Worm (Caenorhabditis elegans) whole organism, mixed stage, embryonic: ENCODE data around the gene R07B1.13.

Source experiments
- M03D4.4 ChIP-seq: sonication (generic microtip); optimal IDR thresholded peaks from 2 replicates; lab custom pipeline; 2017; ENCODE audit warnings: mild to moderate bottlenecking, missing genetic modification characterization, missing compliant biosample characterization
- bed-3 ChIP-seq: fragments of 200-800 bp; sonication (Bioruptor generic); optimal IDR thresholded peaks from 3 replicates; lab custom pipeline; 2018; ENCODE audit warnings: mild to moderate bottlenecking, missing genetic modification characterization, moderate library complexity, missing compliant biosample characterization
- blmp-1 ChIP-seq: fragments of 150-350 bp; optimal IDR thresholded peaks from 2 replicates; lab custom pipeline; 2014; ENCODE audit warnings: missing biosample characterization, missing genetic modification characterization
- ceh-39 ChIP-seq: fragments of 150-350 bp; optimal IDR thresholded peaks from 2 replicates; lab custom pipeline; 2014; ENCODE audit warnings: missing biosample characterization, missing genetic modification characterization
- ceh-43 ChIP-seq: fragments of 200-800 bp; sonication (Bioruptor generic); optimal IDR thresholded peaks from 2 replicates; lab custom pipeline; 2018; ENCODE audit warnings: mild to moderate bottlenecking, missing genetic modification characterization, moderate library complexity, missing compliant biosample characterization
- ceh-83 ChIP-seq: fragments of 200-800 bp; sonication (Bioruptor generic); optimal IDR thresholded peaks from 2 replicates; lab custom pipeline; 2018; ENCODE audit warnings: mild to moderate bottlenecking, missing genetic modification characterization, missing compliant biosample characterization
- ces-1 ChIP-seq: fragments of 150-350 bp; optimal IDR thresholded peaks from 2 replicates; lab custom pipeline; 2014; ENCODE audit warnings: missing biosample characterization, missing genetic modification reagents, missing genetic modification characterization
- cnd-1 ChIP-seq: fragments of 200-800 bp; sonication (Bioruptor generic); optimal IDR thresholded peaks from 2 replicates; lab custom pipeline; 2018; ENCODE audit warnings: mild to moderate bottlenecking, missing genetic modification characterization, missing compliant biosample characterization
- drap-1 ChIP-seq: fragments of 200-800 bp; sonication (Bioruptor generic); optimal IDR thresholded peaks from 3 replicates; lab custom pipeline; 2018; ENCODE audit warnings: mild to moderate bottlenecking, missing genetic modification characterization, missing compliant biosample characterization
- elt-3 ChIP-seq: fragments of 150-350 bp; optimal IDR thresholded peaks from 2 replicates; lab custom pipeline; 2014; ENCODE audit warnings: missing biosample characterization, missing genetic modification characterization
- flh-1 ChIP-seq: fragments of 200-800 bp; sonication (Bioruptor generic); optimal IDR thresholded peaks from 2 replicates; lab custom pipeline; 2018; ENCODE audit warnings: mild to moderate bottlenecking, missing genetic modification characterization, moderate library complexity, missing compliant biosample characterization
- ham-2 ChIP-seq: fragments of 200-800 bp; sonication (Bioruptor generic); optimal IDR thresholded peaks from 2 replicates; lab custom pipeline; 2018; ENCODE audit warnings: mild to moderate bottlenecking, missing genetic modification characterization, missing compliant biosample characterization
- hlh-1 ChIP-seq: fragments of 150-350 bp; optimal IDR thresholded peaks from 2 replicates; lab custom pipeline; 2014; ENCODE audit warnings: missing biosample characterization, missing genetic modification reagents, missing genetic modification characterization
- lin-13 ChIP-seq: fragments of 150-350 bp; optimal IDR thresholded peaks from 2 replicates; lab custom pipeline; 2014; ENCODE audit warnings: missing biosample characterization, missing genetic modification characterization
- lin-32 ChIP-seq: fragments of 200-800 bp; sonication (Bioruptor generic); optimal IDR thresholded peaks from 2 replicates; lab custom pipeline; 2018; ENCODE audit warnings: mild to moderate bottlenecking, missing genetic modification characterization, missing compliant biosample characterization
- mab-5 ChIP-seq: fragments of 150-350 bp; optimal IDR thresholded peaks from 2 replicates; lab custom pipeline; 2014; ENCODE audit warnings: missing biosample characterization, missing genetic modification characterization
- mep-1 ChIP-seq: fragments of 150-350 bp; optimal IDR thresholded peaks from 2 replicates; lab custom pipeline; 2017; ENCODE audit warnings: missing biosample characterization, missing genetic modification reagents, missing genetic modification characterization, inconsistent platforms
- mls-2 ChIP-seq: sonication (generic microtip); optimal IDR thresholded peaks from 2 replicates; lab custom pipeline; 2016; ENCODE audit warnings: mild to moderate bottlenecking, missing genetic modification characterization, moderate library complexity, missing compliant biosample characterization
- nhr-12 ChIP-seq: fragments of 150-350 bp; optimal IDR thresholded peaks from 2 replicates; lab custom pipeline; 2014; ENCODE audit warnings: missing biosample characterization, missing genetic modification characterization
- nhr-2 ChIP-seq: fragments of 150-350 bp; optimal IDR thresholded peaks from 2 replicates; lab custom pipeline; 2014; ENCODE audit warnings: missing biosample characterization, missing genetic modification characterization
- nhr-237 ChIP-seq: fragments of 150-350 bp; optimal IDR thresholded peaks from 2 replicates; lab custom pipeline; 2014; ENCODE audit warnings: missing biosample characterization, missing genetic modification characterization
- nhr-28 ChIP-seq: fragments of 150-350 bp; optimal IDR thresholded peaks from 2 replicates; lab custom pipeline; 2014; ENCODE audit warnings: missing biosample characterization, missing genetic modification characterization
- pha-4 ChIP-seq: fragments of 150-350 bp; optimal IDR thresholded peaks from 2 replicates; lab custom pipeline; 2018; ENCODE audit warnings: missing biosample characterization, missing genetic modification reagents, missing genetic modification characterization
- sem-2 ChIP-seq: fragments of 200-800 bp; sonication (Bioruptor generic); optimal IDR thresholded peaks from 2 replicates; lab custom pipeline; 2018; ENCODE audit warnings: mild to moderate bottlenecking, missing genetic modification characterization, missing compliant biosample characterization
- snpc-4 ChIP-seq: fragments of 150-350 bp; optimal IDR thresholded peaks from 2 replicates; lab custom pipeline; 2014; ENCODE audit warnings: missing biosample characterization, missing genetic modification characterization
- sptf-1 ChIP-seq: sonication (generic microtip); optimal IDR thresholded peaks from 2 replicates; lab custom pipeline; 2017; ENCODE audit warnings: mild to moderate bottlenecking, missing genetic modification characterization, moderate library complexity, missing compliant biosample characterization
- tbx-8 ChIP-seq: fragments of 200-800 bp; sonication (Bioruptor generic); optimal IDR thresholded peaks from 2 replicates; lab custom pipeline; 2018; ENCODE audit warnings: mild to moderate bottlenecking, missing genetic modification characterization, moderate library complexity, missing compliant biosample characterization
- unc-120 ChIP-seq: sonication (generic microtip); optimal IDR thresholded peaks from 2 replicates; lab custom pipeline; 2017; ENCODE audit warnings: missing genetic modification characterization, missing compliant biosample characterization; ENCODE audit not compliant: poor library complexity, severe bottlenecking
- unc-39 ChIP-seq: fragments of 150-350 bp; optimal IDR thresholded peaks from 2 replicates; lab custom pipeline; 2014; ENCODE audit warnings: missing biosample characterization, missing genetic modification characterization
- unc-62 ChIP-seq: fragments of 150-350 bp; optimal IDR thresholded peaks from 2 replicates; lab custom pipeline; 2014; ENCODE audit warnings: missing biosample characterization, missing genetic modification reagents, missing genetic modification characterization
- zip-8 ChIP-seq: fragments of 150-350 bp; optimal IDR thresholded peaks from 2 replicates; lab custom pipeline; 2014; ENCODE audit warnings: missing biosample characterization, missing genetic modification characterization
- ztf-11 ChIP-seq: fragments of 150-350 bp; optimal IDR thresholded peaks from 2 replicates; lab custom pipeline; 2014; ENCODE audit warnings: missing biosample characterization, missing genetic modification characterization

The R07B1.13 gene

ce11 chrX:9869522-9869921 lies at the start of gene R07B1.13:
R07B1.13 (plus strand) TSS chrX:9869822.
- TF ChIP-seq elt-3 (tag; lab: Kevin White, UChicago) = no peak
- TF ChIP-seq ces-1 (GFP tag; lab: Kevin White, UChicago) = no peak
- TF ChIP-seq nhr-2 (tag; lab: Kevin White, UChicago) = no peak
- TF ChIP-seq ceh-83 (GFP tag; lab: Kevin White, UChicago) = no peak
- TF ChIP-seq unc-62 (GFP tag; lab: Kevin White, UChicago) = no peak
- TF ChIP-seq mep-1 = no peak
- TF ChIP-seq lin-32 = no peak
- no peak for TF ChIP-seq tbx-8 (GFP tag; lab: Kevin White, UChicago)
- no peak for TF ChIP-seq blmp-1
- no peak for TF ChIP-seq ztf-11 (tag; lab: Kevin White, UChicago)

DNA sequence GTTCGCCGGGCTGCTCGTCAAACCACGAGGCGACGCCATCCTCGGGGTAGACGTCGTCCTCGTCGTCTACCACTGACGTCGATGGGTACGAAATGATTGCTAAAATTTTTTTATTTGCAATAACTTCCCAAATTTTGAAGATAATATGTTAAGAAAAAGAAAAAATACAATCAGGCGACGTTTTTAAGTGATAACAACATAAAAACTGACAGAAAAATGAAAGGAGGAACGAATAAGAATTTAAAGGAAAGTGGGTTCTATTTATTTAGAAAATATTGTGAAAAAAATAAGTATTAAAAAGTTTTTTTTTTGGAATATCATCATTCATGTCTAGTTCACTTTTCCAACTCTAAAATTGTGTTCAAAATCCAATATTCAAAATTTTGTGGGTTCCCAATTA lies 47.4 kb upstream of the R07B1.13 start, which contains the start of gene dpy-22:
dpy-22 (minus strand) TSS at position 101 of the 400 bp plus-strand sequence.
- TF ChIP-seq sem-2 (GFP tag; lab: Kevin White, UChicago) = no peak
- TF ChIP-seq ztf-11 (tag; lab: Kevin White, UChicago) = no peak
- no peak for TF ChIP-seq bed-3 (GFP tag; lab: Kevin White, UChicago)
- no peak for TF ChIP-seq zip-8 (tag; lab: Kevin White, UChicago)
- TF ChIP-seq pha-4 = no peak
- no peak for TF ChIP-seq lin-13 (tag; lab: Kevin White, UChicago)
- TF ChIP-seq drap-1 = no peak
- no peak for TF ChIP-seq lin-32
- TF ChIP-seq unc-120 (tag; lab: Kevin White, UChicago) = no peak
- TF ChIP-seq tbx-8 (GFP tag; lab: Kevin White, UChicago) = no peak
- no peak for TF ChIP-seq mab-5 (tag; lab: Kevin White, UChicago)
- TF ChIP-seq unc-62 (GFP tag; lab: Kevin White, UChicago) = no peak
- TF ChIP-seq ham-2 (GFP tag; lab: Kevin White, UChicago) = no peak
- no peak for TF ChIP-seq unc-39 (tag; lab: Kevin White, UChicago)
- no peak for TF ChIP-seq ces-1 (GFP tag; lab: Kevin White, UChicago)
- TF ChIP-seq sptf-1 = no peak
- TF ChIP-seq snpc-4 (tag; lab: Kevin White, UChicago) = no peak
- TF ChIP-seq ceh-39 (tag; lab: Kevin White, UChicago) = no peak

ce11 chrX:9822606-9823264 lies 46.9 kb upstream of the R07B1.13 start:
- TF ChIP-seq lin-13 (tag; lab: Kevin White, UChicago) = peak; percentile 30
- peak; percentile 6 for TF ChIP-seq nhr-2 (tag; lab: Kevin White, UChicago)
- TF ChIP-seq ham-2 (GFP tag; lab: Kevin White, UChicago) = peak; percentile 62
- peak; percentile 73 for TF ChIP-seq pha-4
- TF ChIP-seq ceh-43 = no peak
- TF ChIP-seq sptf-1 = peak; percentile 45
- TF ChIP-seq hlh-1 = peak; percentile 25
- no peak for TF ChIP-seq ceh-83 (GFP tag; lab: Kevin White, UChicago)
- TF ChIP-seq mls-2 (tag; lab: Kevin White, UChicago) = peak; percentile 51
- TF ChIP-seq unc-120 (tag; lab: Kevin White, UChicago) = peak; percentile 63

- TF ChIP-seq elt-3 (tag; lab: Kevin White, UChicago) = no peak
- no peak for TF ChIP-seq zip-8 (tag; lab: Kevin White, UChicago)
- TF ChIP-seq nhr-237 = no peak
- no peak for TF ChIP-seq nhr-12 (tag; lab: Kevin White, UChicago)
- TF ChIP-seq lin-32 = no peak
- no peak for TF ChIP-seq snpc-4 (tag; lab: Kevin White, UChicago)
- no peak for TF ChIP-seq mep-1
- no peak for TF ChIP-seq flh-1 (GFP tag; lab: Kevin White, UChicago)
- TF ChIP-seq sptf-1 = no peak
- no peak for TF ChIP-seq ceh-83 (GFP tag; lab: Kevin White, UChicago)
- no peak for TF ChIP-seq ceh-43
- no peak for TF ChIP-seq nhr-28
- TF ChIP-seq cnd-1 (tag; lab: Kevin White, UChicago) = no peak
- no peak for TF ChIP-seq unc-120 (tag; lab: Kevin White, UChicago)
- no peak for TF ChIP-seq ceh-39 (tag; lab: Kevin White, UChicago)
- no peak for TF ChIP-seq ztf-11 (tag; lab: Kevin White, UChicago)
- no peak for TF ChIP-seq sem-2 (GFP tag; lab: Kevin White, UChicago)
- TF ChIP-seq bed-3 (GFP tag; lab: Kevin White, UChicago) = no peak
- TF ChIP-seq lin-13 (tag; lab: Kevin White, UChicago) = no peak
- TF ChIP-seq M03D4.4 = no peak
- TF ChIP-seq, all 35 proteins: peak for 0
Measured at ce11 chrX:9831215-9831614, 38.4 kb upstream of the R07B1.13 start, which contains the start of gene rrc-1. rrc-1 (minus strand) TSS chrX:9831288.
